Fruit fly (Drosophila melanogaster) whole organism, prepupa: ENCODE measurements around the gene CG13002.

Source experiments
- CG10631 ChIP-seq: fragments of 200-800 bp; sonication (Bioruptor generic); optimal IDR thresholded peaks from 2 replicates; lab custom pipeline; 2016; ENCODE audit warnings: missing biosample characterization, missing genetic modification characterization
- CG11762 ChIP-seq: fragments of 200-800 bp; sonication (Bioruptor generic); optimal IDR thresholded peaks from 3 replicates; lab custom pipeline; 2016; ENCODE audit warnings: missing biosample characterization, missing genetic modification characterization; ENCODE audit not compliant: insufficient read depth
- CG11902 ChIP-seq: fragments of 200-800 bp; sonication (Bioruptor generic); optimal IDR thresholded peaks from 3 replicates; lab custom pipeline; 2016; ENCODE audit warnings: missing biosample characterization, missing genetic modification characterization
- CG15336 ChIP-seq: fragments of 200-800 bp; sonication (Bioruptor generic); IDR thresholded peaks from 2 replicates; pipeline ENCODE4 v1.3.6; 2022; ENCODE audit warnings: missing biosample characterization, missing genetic modification characterization
- CG1621 ChIP-seq: fragments of 200-800 bp; sonication (Bioruptor generic); optimal IDR thresholded peaks from 3 replicates; lab custom pipeline; 2018; ENCODE audit warnings: missing biosample characterization, mild to moderate bottlenecking, missing genetic modification characterization
- CG16779 ChIP-seq: fragments of 200-800 bp; sonication (Bioruptor generic); optimal IDR thresholded peaks from 3 replicates; lab custom pipeline; 2017; ENCODE audit warnings: missing biosample characterization, mild to moderate bottlenecking, missing genetic modification characterization
- CG32006 ChIP-seq: fragments of 200-800 bp; sonication (Bioruptor generic); optimal IDR thresholded peaks from 3 replicates; lab custom pipeline; 2017; ENCODE audit warnings: missing biosample characterization, mild to moderate bottlenecking, missing genetic modification characterization
- CG34406 ChIP-seq: fragments of 200-800 bp; sonication (Bioruptor generic); optimal IDR thresholded peaks from 3 replicates; lab custom pipeline; 2016; ENCODE audit warnings: missing biosample characterization, missing genetic modification characterization
- CG3919 ChIP-seq: fragments of 200-800 bp; sonication (Bioruptor generic); optimal IDR thresholded peaks from 3 replicates; lab custom pipeline; 2016; ENCODE audit warnings: missing biosample characterization, missing genetic modification characterization
- CG4318 ChIP-seq: fragments of 200-800 bp; sonication (Bioruptor generic); optimal IDR thresholded peaks from 3 replicates; lab custom pipeline; 2017; ENCODE audit warnings: missing biosample characterization, mild to moderate bottlenecking, missing genetic modification characterization
- CG6163 ChIP-seq: fragments of 200-800 bp; sonication (Bioruptor generic); IDR thresholded peaks from 3 replicates; pipeline ENCODE4 v1.3.6; 2022; ENCODE audit warnings: missing biosample characterization, missing genetic modification characterization
- CG6276 ChIP-seq: fragments of 200-800 bp; sonication (Bioruptor generic); optimal IDR thresholded peaks from 2 replicates; lab custom pipeline; 2017; ENCODE audit warnings: missing biosample characterization, mild to moderate bottlenecking, missing genetic modification characterization
- CG6808 ChIP-seq: fragments of 200-800 bp; sonication (Bioruptor generic); optimal IDR thresholded peaks from 3 replicates; lab custom pipeline; 2017; ENCODE audit warnings: missing biosample characterization, missing genetic modification characterization, mild to moderate bottlenecking, moderate library complexity, missing genetic modification reagents
- CG8119 ChIP-seq: fragments of 200-800 bp; sonication (Bioruptor generic); IDR thresholded peaks from 3 replicates; pipeline ENCODE4 v1.3.6; 2022; ENCODE audit warnings: missing biosample characterization, missing genetic modification characterization
- CG8319 ChIP-seq: fragments of 200-800 bp; sonication (Bioruptor generic); optimal IDR thresholded peaks from 3 replicates; lab custom pipeline; 2016; ENCODE audit warnings: missing biosample characterization, missing genetic modification characterization
- CG8632 ChIP-seq: fragments of 200-800 bp; sonication (Bioruptor generic); optimal IDR thresholded peaks from 3 replicates; lab custom pipeline; 2016; ENCODE audit warnings: missing biosample characterization, missing genetic modification characterization
- Eip78C ChIP-seq: fragments of 200-800 bp; sonication (Bioruptor generic); peaks from one replicate; lab custom pipeline; 2016; ENCODE audit warnings: missing biosample characterization, missing genetic modification characterization
- Eip93F ChIP-seq: fragments of 200-800 bp; sonication (Bioruptor generic); optimal IDR thresholded peaks from 2 replicates; lab custom pipeline; 2016; ENCODE audit warnings: missing biosample characterization, mild to moderate bottlenecking, missing genetic modification characterization
- Gug ChIP-seq: fragments of 200-800 bp; sonication (Bioruptor generic); IDR thresholded peaks from 2 replicates; pipeline ENCODE4 v1.3.6; 2022; ENCODE audit warnings: missing biosample characterization, missing genetic modification characterization
- Hr38 ChIP-seq: sonication (Bioruptor generic); optimal IDR thresholded peaks from 2 replicates; lab custom pipeline; 2016; ENCODE audit warnings: missing biosample characterization, missing genetic modification characterization
- Hr39 ChIP-seq: fragments of 200-800 bp; sonication (Bioruptor generic); optimal IDR thresholded peaks from 2 replicates; lab custom pipeline; 2016; ENCODE audit warnings: missing biosample characterization, missing genetic modification characterization
- Hr4 ChIP-seq: fragments of 200-800 bp; sonication (Bioruptor generic); optimal IDR thresholded peaks from 3 replicates; lab custom pipeline; 2016; ENCODE audit warnings: missing biosample characterization, missing genetic modification characterization
- Met ChIP-seq: fragments of 200-800 bp; sonication (Bioruptor generic); optimal IDR thresholded peaks from 3 replicates; lab custom pipeline; 2016; ENCODE audit warnings: missing biosample characterization, missing genetic modification characterization
- OdsH ChIP-seq: fragments of 200-800 bp; sonication (Bioruptor generic); optimal IDR thresholded peaks from 3 replicates; lab custom pipeline; 2016; ENCODE audit warnings: missing biosample characterization, missing genetic modification characterization
- Smox ChIP-seq: fragments of 200-800 bp; sonication (Bioruptor generic); optimal IDR thresholded peaks from 3 replicates; lab custom pipeline; 2016; ENCODE audit warnings: missing biosample characterization, missing genetic modification characterization
- Sox102F ChIP-seq: fragments of 200-800 bp; sonication (Bioruptor generic); optimal IDR thresholded peaks from 2 replicates; lab custom pipeline; 2016; ENCODE audit warnings: missing biosample characterization, mild to moderate bottlenecking, missing genetic modification characterization
- Sox15 ChIP-seq: fragments of 200-800 bp; sonication (Bioruptor generic); optimal IDR thresholded peaks from 3 replicates; lab custom pipeline; 2016; ENCODE audit warnings: missing biosample characterization, missing genetic modification characterization
- achi ChIP-seq: fragments of 200-800 bp; sonication (Bioruptor generic); optimal IDR thresholded peaks from 3 replicates; lab custom pipeline; 2016; ENCODE audit warnings: missing biosample characterization, missing genetic modification characterization
- acj6 ChIP-seq: fragments of 200-800 bp; sonication (Bioruptor generic); optimal IDR thresholded peaks from 3 replicates; lab custom pipeline; 2016; ENCODE audit warnings: missing biosample characterization, missing genetic modification characterization
- cyc ChIP-seq: fragments of 200-800 bp; sonication (Bioruptor generic); optimal IDR thresholded peaks from 3 replicates; lab custom pipeline; 2016; ENCODE audit warnings: missing biosample characterization, missing genetic modification characterization
- dac ChIP-seq: fragments of 200-800 bp; sonication (Bioruptor generic); optimal IDR thresholded peaks from 2 replicates; lab custom pipeline; 2017; ENCODE audit warnings: missing biosample characterization, mild to moderate bottlenecking, missing genetic modification characterization
- dsx ChIP-seq: fragments of 200-800 bp; optimal IDR thresholded peaks from 3 replicates; lab custom pipeline; 2019; ENCODE audit warnings: missing biosample characterization, mild to moderate bottlenecking, missing genetic modification characterization, moderate library complexity; ENCODE audit not compliant: poor library complexity, severe bottlenecking
- eg ChIP-seq: fragments of 200-800 bp; sonication (Bioruptor generic); IDR thresholded peaks from 3 replicates; pipeline ENCODE4 v1.3.6; 2022; ENCODE audit warnings: missing biosample characterization, missing genetic modification characterization
- esn ChIP-seq: fragments of 200-800 bp; sonication (Bioruptor generic); optimal IDR thresholded peaks from 2 replicates; lab custom pipeline; 2016; ENCODE audit warnings: missing biosample characterization, mild to moderate bottlenecking, missing genetic modification characterization, moderate library complexity
- fd59A ChIP-seq: fragments of 200-800 bp; sonication (Bioruptor generic); optimal IDR thresholded peaks from 2 replicates; lab custom pipeline; 2017; ENCODE audit warnings: missing biosample characterization, mild to moderate bottlenecking, missing genetic modification characterization, missing genetic modification reagents
- lz ChIP-seq: fragments of 200-800 bp; sonication (Bioruptor generic); optimal IDR thresholded peaks from 3 replicates; lab custom pipeline; 2016; ENCODE audit warnings: missing biosample characterization, missing genetic modification characterization
- net ChIP-seq: fragments of 200-800 bp; sonication (Bioruptor generic); optimal IDR thresholded peaks from 3 replicates; lab custom pipeline; 2016; ENCODE audit warnings: missing biosample characterization, missing genetic modification characterization
- pdm3 ChIP-seq: fragments of 200-800 bp; sonication (Bioruptor generic); optimal IDR thresholded peaks from 3 replicates; lab custom pipeline; 2016; ENCODE audit warnings: missing biosample characterization, missing genetic modification characterization
- salr ChIP-seq, 2 experiments: fragments of 200-800 bp; sonication (Bioruptor generic); optimal IDR thresholded peaks; 3 replicates each; lab custom pipeline; 2016 to 2018; ENCODE audit warnings: missing biosample characterization in 2 of 2, missing genetic modification characterization in 2 of 2, mild to moderate bottlenecking in 1 of 2
- spab ChIP-seq: fragments of 200-800 bp; sonication (Bioruptor generic); optimal IDR thresholded peaks from 2 replicates; lab custom pipeline; 2017; ENCODE audit warnings: missing biosample characterization, mild to moderate bottlenecking, missing genetic modification characterization, missing genetic modification reagents
- ss ChIP-seq, 2 experiments: fragments of 200-800 bp; sonication (Bioruptor generic); optimal IDR thresholded peaks; 2 replicates in 1 of 2; 3 replicates in 1 of 2; lab custom pipeline; 2017 to 2018; ENCODE audit warnings: mild to moderate bottlenecking in 2 of 2, missing biosample characterization in 2 of 2, missing genetic modification characterization in 2 of 2, moderate library complexity in 1 of 2
- svp ChIP-seq: fragments of 200-800 bp; sonication (Bioruptor generic); peaks from one replicate; lab custom pipeline; 2016; ENCODE audit warnings: missing biosample characterization, missing genetic modification characterization
- vri ChIP-seq: fragments of 200-800 bp; sonication (Bioruptor generic); optimal IDR thresholded peaks from 3 replicates; lab custom pipeline; 2016; ENCODE audit warnings: missing biosample characterization, mild to moderate bottlenecking, missing genetic modification characterization

CG13002 gene

dm6 chrX:16859732-16860131 lies 29.9 kb upstream of the CG13002 start:
- TF ChIP-seq CG8319 (GFP tag; lab: Kevin White, UChicago), result no peak
- peak; percentile 46 for TF ChIP-seq CG4318
- peak; percentile 21 for TF ChIP-seq net (GFP tag; lab: Kevin White, UChicago)
- TF ChIP-seq CG15336, result no peak; the same call in 1 of the 2 replicates
- TF ChIP-seq dsx, result no peak
- peak; percentile 26 for TF ChIP-seq OdsH (GFP tag; lab: Kevin White, UChicago)
- peak; percentile 81 for TF ChIP-seq Eip78C (GFP tag; lab: Kevin White, UChicago)
- no peak for TF ChIP-seq CG11902 (GFP tag; lab: Kevin White, UChicago)
- peak; percentile 39 for TF ChIP-seq CG8632 (GFP tag; lab: Kevin White, UChicago)
- peak; percentile 20 for TF ChIP-seq acj6 (GFP tag; lab: Kevin White, UChicago)
- peak; percentile 12 for TF ChIP-seq esn (GFP tag; lab: Kevin White, UChicago)
- no peak for TF ChIP-seq Smox (GFP tag; lab: Kevin White, UChicago)
- TF ChIP-seq CG10631 (GFP tag; lab: Kevin White, UChicago), result peak; percentile 18
- peak; percentile 24 for TF ChIP-seq CG34406 (GFP tag; lab: Kevin White, UChicago)
- TF ChIP-seq CG16779, result no peak
- TF ChIP-seq CG6276 (GFP tag; lab: Kevin White, UChicago), result peak; percentile 2
- TF ChIP-seq Hr39 (GFP tag; lab: Kevin White, UChicago), result no peak
- no peak; the same call in 2 of the 3 replicates for TF ChIP-seq eg (GFP tag; lab: Robert Waterston, UW)
- TF ChIP-seq salr (GFP tag; optimal IDR thresholded peaks at IDR 0.05; lab: Kevin White, UChicago), result peak in 1 of 2 experiments; percentile 44
- TF ChIP-seq Sox15, result no peak
- no peak for TF ChIP-seq CG6808 (GFP tag; lab: Kevin White, UChicago)
- no peak for TF ChIP-seq achi (GFP tag; lab: Kevin White, UChicago)
- TF ChIP-seq CG3919 (GFP tag; lab: Kevin White, UChicago), result peak; percentile 6
- peak; percentile 67 for TF ChIP-seq CG32006 (GFP tag; lab: Kevin White, UChicago)
- TF ChIP-seq pdm3 (GFP tag; lab: Kevin White, UChicago), result peak; percentile 27
- no peak for TF ChIP-seq Sox102F (GFP tag; lab: Kevin White, UChicago)
- TF ChIP-seq Hr4 (GFP tag; lab: Kevin White, UChicago), result peak; percentile 44

dm6 chrX:16867622-16868021 lies 22.0 kb upstream of the CG13002 start:
- TF ChIP-seq Hr4 (GFP tag; lab: Kevin White, UChicago) (peak; percentile 29), Sox15 (no peak), CG8119 (GFP tag; lab: Robert Waterston, UW) (peak; percentile 39; the same call in 1 of the 3 replicates), CG10631 (GFP tag; lab: Kevin White, UChicago) (no peak), CG32006 (GFP tag; lab: Kevin White, UChicago) (peak; percentile 19), Eip93F (no peak), CG15336 (0 out of 2 replicates have a peak, but pooled peaks have one; percentile 33), Eip78C (GFP tag; lab: Kevin White, UChicago) (peak; percentile 49), eg (GFP tag; lab: Robert Waterston, UW) (no peak; the same call in 2 of the 3 replicates), fd59A (GFP tag; lab: Kevin White, UChicago) (no peak)

- TF ChIP-seq Sox102F (GFP tag; lab: Kevin White, UChicago), result peak; percentile 65
- TF ChIP-seq Gug (GFP tag; lab: Robert Waterston, UW), result peak; percentile 69
- peak; percentile 72 for TF ChIP-seq spab (GFP tag; lab: Kevin White, UChicago)
- TF ChIP-seq achi (GFP tag; lab: Kevin White, UChicago), result peak; percentile 77
- TF ChIP-seq Met (GFP tag; lab: Kevin White, UChicago), result peak; percentile 50
- TF ChIP-seq CG4318, result peak; percentile 71
- TF ChIP-seq Hr38 (GFP tag; lab: Kevin White, UChicago), result no peak
- TF ChIP-seq CG6808 (GFP tag; lab: Kevin White, UChicago), result peak; percentile 72
- peak; percentile 87 for TF ChIP-seq CG8119 (GFP tag; lab: Robert Waterston, UW)
- peak; percentile 72 for TF ChIP-seq svp (GFP tag; lab: Kevin White, UChicago)
- peak; percentile 69 to 73 for TF ChIP-seq ss (GFP tag; optimal IDR thresholded peaks at IDR 0.05; lab: Kevin White, UChicago)
- TF ChIP-seq CG34406 (GFP tag; lab: Kevin White, UChicago), result peak; percentile 73
- peak; percentile 24 for TF ChIP-seq vri (GFP tag; lab: Kevin White, UChicago)
- peak; percentile 96 for TF ChIP-seq Eip78C (GFP tag; lab: Kevin White, UChicago)
- peak; percentile 88 for TF ChIP-seq CG15336
- TF ChIP-seq Hr39 (GFP tag; lab: Kevin White, UChicago), result peak; percentile 69
- peak; percentile 79 for TF ChIP-seq CG1621 (tag; lab: Kevin White, UChicago)
- TF ChIP-seq cyc (GFP tag; lab: Kevin White, UChicago), result peak; percentile 20
- peak; percentile 71 for TF ChIP-seq lz
- TF ChIP-seq Smox (GFP tag; lab: Kevin White, UChicago), result peak; percentile 48
- TF ChIP-seq CG16779, result peak; percentile 53
- TF ChIP-seq dac, result peak; percentile 59
- TF ChIP-seq OdsH (GFP tag; lab: Kevin White, UChicago), result peak; percentile 74
- TF ChIP-seq dsx, result peak; percentile 84
- TF ChIP-seq fd59A (GFP tag; lab: Kevin White, UChicago), result peak; percentile 76
- peak; percentile 53 for TF ChIP-seq CG11902 (GFP tag; lab: Kevin White, UChicago)
- TF ChIP-seq acj6 (GFP tag; lab: Kevin White, UChicago), result peak; percentile 76
- peak; percentile 88 for TF ChIP-seq CG32006 (GFP tag; lab: Kevin White, UChicago)
- TF ChIP-seq CG11762, result peak; percentile 66
- peak; percentile 85 for TF ChIP-seq Hr4 (GFP tag; lab: Kevin White, UChicago)
- peak; percentile 83 for TF ChIP-seq CG6163 (GFP tag; lab: Robert Waterston, UW)
- TF ChIP-seq CG6276 (GFP tag; lab: Kevin White, UChicago), result peak; percentile 76
Measured at dm6 chrX:16871808-16872207, 17.8 kb upstream of the CG13002 start.
